Fruit fly (Drosophila melanogaster): Measurements from ENCODE around the gene Pi4KIIIalpha.

Pi4KIIIalpha gene

dm6 chrX:2659430-2660075 lies 34.9 kb downstream of the Pi4KIIIalpha start:
- no peak for TF ChIP-seq CG17801 (GFP tag; optimal IDR thresholded peaks at IDR 0.05; ENCODE audit: partially characterized antibody)

- peak; percentile 17 for TF ChIP-seq CG17801 (GFP tag; optimal IDR thresholded peaks at IDR 0.05; ENCODE audit: partially characterized antibody)
Observed at dm6 chrX:2661758-2662157, 37.2 kb downstream of the Pi4KIIIalpha start.

- no peak for TF ChIP-seq CG17801 (GFP tag; optimal IDR thresholded peaks at IDR 0.05; ENCODE audit: partially characterized antibody)
Observed at dm6 chrX:2662540-2663133, 38.0 kb downstream of the Pi4KIIIalpha start.

dm6 chrX:2663416-2663815 lies 38.8 kb downstream of the Pi4KIIIalpha start:
- TF ChIP-seq CG17801 (GFP tag; optimal IDR thresholded peaks at IDR 0.05; ENCODE audit: partially characterized antibody) = no peak

- no peak for TF ChIP-seq CG17801 (GFP tag; optimal IDR thresholded peaks at IDR 0.05; ENCODE audit: partially characterized antibody)
Observed at dm6 chrX:2677024-2677589, 52.5 kb downstream of the Pi4KIIIalpha start.

- TF ChIP-seq CG17801 (GFP tag; optimal IDR thresholded peaks at IDR 0.05; ENCODE audit: partially characterized antibody) = no peak
Observed at dm6 chrX:2681601-2682000, 57.0 kb downstream of the Pi4KIIIalpha start, which contains the start of gene HLH3B. TSS of gene HLH3B (minus strand) at chrX:2681723.

dm6 chrX:2682832-2683231 lies 58.2 kb downstream of the Pi4KIIIalpha start, which contains the start of gene CG2652:
TSS of gene CG2652 (minus strand) at chrX:2682932.
- TF ChIP-seq CG17801 (GFP tag; optimal IDR thresholded peaks at IDR 0.05; ENCODE audit: partially characterized antibody) = no peak
